Worm (Caenorhabditis elegans): ENCODE results near the gene F14F9.2.

The F14F9.2 gene

DNA sequence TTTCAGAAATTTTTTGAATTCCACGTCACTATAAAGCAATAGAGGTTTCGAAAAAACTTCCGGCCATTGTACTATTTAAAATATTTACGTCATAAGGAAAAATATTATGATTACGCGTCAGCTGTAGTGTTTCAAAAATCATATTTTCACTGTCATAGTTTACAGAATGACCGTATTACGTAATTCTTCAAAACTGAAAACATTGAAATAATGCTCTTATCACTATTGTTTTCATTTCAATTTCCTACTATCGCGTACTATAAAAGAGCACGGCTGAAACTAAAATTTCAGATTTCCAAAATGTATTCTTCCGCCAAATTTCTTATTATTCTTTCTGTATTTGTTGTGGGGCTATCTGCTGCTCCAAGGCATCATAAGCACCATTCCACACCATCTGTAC, at the start of gene F14F9.2:
TSS of gene F14F9.2 (plus strand) at position 301 of the 400 bp plus-strand sequence.
- TF ChIP-seq pes-1 (GFP tag; IDR thresholded peaks at IDR 0.05) (no peak), aly-1 (tag; optimal IDR thresholded peaks at IDR 0.05) (no peak), F13C5.2 (tag; optimal IDR thresholded peaks at IDR 0.05) (no peak), ama-1 (optimal IDR thresholded peaks at IDR 0.05) (no peak), hnd-1 (tag; optimal IDR thresholded peaks at IDR 0.05) (no peak), sea-1 (GFP tag; conservative IDR thresholded peaks at IDR 0.05) (no peak), tra-4 (tag; optimal IDR thresholded peaks at IDR 0.05) (no peak), B0310.2 (tag; optimal IDR thresholded peaks at IDR 0.05) (no peak)

DNA sequence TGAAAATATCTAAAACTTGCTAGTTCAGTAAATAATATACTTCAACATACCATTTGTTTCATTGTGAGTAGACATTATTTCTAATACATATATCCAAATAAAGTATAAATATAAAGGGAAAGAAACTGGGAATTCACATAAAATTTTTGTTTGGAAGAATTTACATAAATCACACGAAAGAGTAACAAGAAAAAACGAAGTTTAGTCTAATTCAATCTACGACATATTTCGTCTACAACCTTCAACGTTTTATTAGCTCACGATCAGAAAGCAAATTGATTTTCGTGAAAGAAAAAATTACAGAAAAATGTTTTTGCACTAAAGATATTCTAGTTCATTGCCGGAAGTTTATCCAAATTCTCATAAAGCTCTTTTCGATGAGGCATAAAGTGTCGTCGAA, 47.6 kb upstream of the F14F9.2 start, which contains the start of gene C04F5.2:
TSS of gene C04F5.2 (minus strand) at position 101 of the 400 bp plus-strand sequence.
- TF ChIP-seq flt-1 (GFP tag; IDR thresholded peaks at IDR 0.05) (no peak), ama-1 (optimal IDR thresholded peaks at IDR 0.05) (no peak), tra-4 (tag; optimal IDR thresholded peaks at IDR 0.05) (no peak), hnd-1 (tag; optimal IDR thresholded peaks at IDR 0.05) (no peak), scrt-1 (GFP tag; IDR thresholded peaks at IDR 0.05) (no peak), F13C5.2 (tag; optimal IDR thresholded peaks at IDR 0.05) (no peak), tbx-11 (GFP tag; IDR thresholded peaks at IDR 0.05) (no peak), B0310.2 (tag; optimal IDR thresholded peaks at IDR 0.05) (no peak), hmbx-1 (tag; optimal IDR thresholded peaks at IDR 0.05) (no peak)

DNA sequence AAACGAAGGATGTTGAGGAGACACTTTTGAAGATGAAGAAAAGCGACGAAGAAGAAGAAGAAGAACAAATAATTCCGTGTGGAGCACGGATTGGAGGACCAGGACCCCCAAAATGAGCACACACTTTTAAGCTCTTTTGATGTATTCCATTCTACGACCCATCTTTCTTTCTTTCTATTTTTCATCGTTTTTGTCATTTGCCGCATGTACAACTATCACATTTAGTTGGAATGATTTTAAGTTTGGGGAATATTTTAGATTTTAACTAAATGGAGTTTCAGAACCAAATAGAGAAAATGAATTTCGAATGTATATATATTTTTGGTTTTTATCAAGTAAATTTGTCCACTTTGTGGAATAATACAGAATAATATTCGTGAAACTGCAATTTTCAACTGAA, 45.7 kb upstream of the F14F9.2 start, which contains the start of gene unc-46:
TSS of gene unc-46 (minus strand) at position 101 of the 400 bp plus-strand sequence.
- TF ChIP-seq F13C5.2 (tag; optimal IDR thresholded peaks at IDR 0.05), result no peak

DNA sequence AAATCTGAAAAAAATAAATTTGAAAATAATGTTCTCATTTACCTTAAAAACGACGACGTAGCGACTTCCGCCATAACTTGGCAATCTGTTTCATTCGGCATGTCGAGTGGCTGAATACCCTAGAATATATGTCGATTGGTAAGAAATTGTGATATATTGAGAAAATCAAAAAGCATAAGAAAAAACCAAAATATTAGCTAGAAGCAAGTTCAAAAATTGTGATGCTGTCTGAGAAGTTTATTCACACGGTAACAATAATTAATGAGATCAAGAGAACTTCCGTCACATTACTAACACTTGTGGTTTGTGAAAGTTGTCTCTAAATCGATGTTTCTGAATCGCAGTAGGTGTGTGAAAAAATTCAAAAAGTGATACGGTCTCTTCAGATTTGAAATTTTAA, 42.6 kb upstream of the F14F9.2 start, which contains the start of gene srab-1:
TSS of gene srab-1 (minus strand) at position 101 of the 400 bp plus-strand sequence.
- TF ChIP-seq ets-7 (tag; optimal IDR thresholded peaks at IDR 0.05), result no peak
- no peak for TF ChIP-seq F13C5.2 (tag; optimal IDR thresholded peaks at IDR 0.05)

DNA sequence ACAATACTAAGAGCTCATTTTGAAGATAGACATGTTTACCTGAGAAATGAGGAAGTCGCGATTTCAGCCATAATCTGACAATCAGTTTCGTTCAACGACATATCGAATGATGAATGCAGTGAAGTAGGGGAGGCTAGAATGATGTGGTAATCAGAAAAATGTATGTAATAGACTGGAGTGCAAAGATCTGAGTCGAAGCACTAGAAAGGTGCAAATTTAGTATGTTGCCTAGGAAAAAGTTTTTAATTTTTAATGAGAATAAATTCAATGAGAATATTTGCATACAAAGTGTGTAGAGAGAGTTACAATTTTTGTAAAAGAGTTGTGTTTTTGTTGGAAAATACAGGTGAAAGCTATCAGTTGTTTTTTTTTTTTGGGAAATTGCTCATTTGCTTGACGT, 39.7 kb upstream of the F14F9.2 start, which contains the start of gene srab-2:
TSS of gene srab-2 (minus strand) at position 101 of the 400 bp plus-strand sequence.
- TF ChIP-seq ceh-13 (GFP tag; optimal IDR thresholded peaks at IDR 0.05), result no peak
- no peak for TF ChIP-seq ceh-36 (tag; optimal IDR thresholded peaks at IDR 0.05)
- TF ChIP-seq aly-1 (tag; optimal IDR thresholded peaks at IDR 0.05), result no peak

DNA sequence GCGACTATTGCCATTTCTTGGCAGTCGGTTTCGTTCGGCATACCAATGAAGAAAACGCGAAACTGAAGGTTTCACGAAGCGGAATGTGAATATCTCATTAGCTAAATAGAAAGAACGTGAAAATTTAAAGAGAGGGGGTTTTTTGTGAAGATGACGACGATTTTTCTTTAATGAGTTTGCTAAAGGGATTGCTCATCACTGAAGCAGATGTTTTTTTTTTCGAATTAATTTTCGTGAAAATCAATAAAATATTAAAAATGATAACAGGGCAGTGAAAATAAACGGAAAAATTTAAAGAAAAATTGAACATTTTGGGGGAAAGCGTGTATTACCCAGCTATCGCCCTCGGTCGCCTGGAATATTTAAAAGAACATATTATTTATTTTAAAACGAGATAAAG, 36.8 kb upstream of the F14F9.2 start, which contains the start of gene srab-3:
TSS of gene srab-3 (minus strand) at position 101 of the 400 bp plus-strand sequence.
- TF ChIP-seq tbx-11 (GFP tag; IDR thresholded peaks at IDR 0.05) (no peak), tbx-37 (GFP tag; conservative IDR thresholded peaks at IDR 0.05) (no peak), F13C5.2 (tag; optimal IDR thresholded peaks at IDR 0.05) (no peak), hmg-4 (GFP tag; optimal IDR thresholded peaks at IDR 0.05) (no peak), sea-1 (GFP tag; conservative IDR thresholded peaks at IDR 0.05) (no peak)

DNA sequence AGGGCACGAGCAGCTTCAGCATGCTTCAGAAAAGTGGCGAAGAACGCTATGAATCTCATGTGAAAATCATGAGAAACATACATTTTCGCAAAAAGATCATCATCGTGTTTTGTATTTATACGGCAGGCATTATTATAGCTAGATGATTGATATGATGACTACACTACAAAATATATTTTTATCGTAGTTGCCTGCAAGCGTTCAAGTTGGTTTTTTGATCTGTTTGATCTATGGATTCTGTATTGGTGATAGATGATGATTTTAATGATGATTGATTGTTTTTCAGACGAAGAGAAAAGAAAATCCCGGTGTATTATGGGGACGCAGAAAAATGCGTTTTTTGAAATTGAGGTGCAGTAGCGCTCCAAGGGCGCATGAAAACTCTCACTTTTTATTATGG, 34.0 kb upstream of the F14F9.2 start, which contains the start of gene ugt-63:
TSS of gene ugt-63 (minus strand) at position 89 of the 400 bp plus-strand sequence.
- TF ChIP-seq scrt-1 (GFP tag; IDR thresholded peaks at IDR 0.05), result no peak
- no peak for TF ChIP-seq sea-1 (GFP tag; conservative IDR thresholded peaks at IDR 0.05)
- TF ChIP-seq tbx-11 (GFP tag; IDR thresholded peaks at IDR 0.05), result no peak
- no peak for TF ChIP-seq aly-1 (tag; optimal IDR thresholded peaks at IDR 0.05)

DNA sequence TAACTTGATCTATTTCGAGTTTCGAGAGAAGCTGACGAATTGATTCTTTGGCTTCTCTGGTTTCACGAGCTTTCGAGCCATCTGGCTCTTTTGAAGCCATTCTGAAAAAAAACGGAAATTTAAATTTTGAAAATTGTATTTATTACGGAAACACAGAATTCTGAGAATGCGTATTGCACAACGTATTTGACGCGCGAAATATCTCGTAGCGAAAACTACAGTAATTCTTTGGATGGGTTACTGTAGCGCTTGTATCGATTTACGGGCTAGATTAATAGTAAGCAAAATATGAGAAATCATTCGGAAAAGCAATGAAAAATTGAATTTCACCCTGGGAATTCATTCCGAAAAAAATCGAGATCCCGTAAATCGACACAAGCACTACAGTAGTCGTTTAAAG, 31.0 kb upstream of the F14F9.2 start, which contains the start of gene C04F5.8:
TSS of gene C04F5.8 (minus strand) at position 101 of the 400 bp plus-strand sequence.
- TF ChIP-seq aly-1 (tag; optimal IDR thresholded peaks at IDR 0.05) (no peak), F13C5.2 (tag; optimal IDR thresholded peaks at IDR 0.05) (no peak), tra-4 (tag; optimal IDR thresholded peaks at IDR 0.05) (no peak), ets-7 (tag; optimal IDR thresholded peaks at IDR 0.05) (no peak), hnd-1 (tag; optimal IDR thresholded peaks at IDR 0.05) (no peak), pes-1 (GFP tag; IDR thresholded peaks at IDR 0.05) (no peak), flt-1 (GFP tag; IDR thresholded peaks at IDR 0.05) (no peak), ceh-36 (tag; optimal IDR thresholded peaks at IDR 0.05) (no peak), hmbx-1 (tag; optimal IDR thresholded peaks at IDR 0.05) (no peak), tbx-11 (GFP tag; IDR thresholded peaks at IDR 0.05) (no peak), B0310.2 (tag; optimal IDR thresholded peaks at IDR 0.05) (no peak), ceh-13 (GFP tag; optimal IDR thresholded peaks at IDR 0.05) (no peak), sea-1 (GFP tag; conservative IDR thresholded peaks at IDR 0.05) (no peak), hmg-4 (GFP tag; optimal IDR thresholded peaks at IDR 0.05) (no peak), tbx-37 (GFP tag; conservative IDR thresholded peaks at IDR 0.05) (no peak), scrt-1 (GFP tag; IDR thresholded peaks at IDR 0.05) (no peak), ama-1 (optimal IDR thresholded peaks at IDR 0.05) (no peak)

DNA sequence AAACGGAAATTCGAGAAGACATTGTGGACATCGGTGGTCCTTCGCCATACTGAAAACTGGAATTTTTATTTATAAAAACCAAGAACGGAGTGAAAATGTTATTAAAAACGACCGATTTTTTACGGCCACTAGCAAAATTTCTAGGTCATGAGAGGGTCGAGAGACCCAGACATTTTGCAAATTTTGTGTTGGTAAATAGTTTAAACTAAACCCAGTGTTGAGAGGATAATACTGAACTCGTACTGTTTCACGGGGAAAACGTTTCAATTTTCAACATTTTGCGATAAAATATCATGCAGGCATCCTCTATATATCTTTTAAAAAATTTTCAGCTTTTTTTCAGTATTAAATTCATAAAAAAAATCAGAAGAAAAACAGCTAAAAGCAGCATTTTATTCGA, 25.5 kb upstream of the F14F9.2 start, which contains the start of gene C04F5.9:
TSS of gene C04F5.9 (minus strand) at position 101 of the 400 bp plus-strand sequence.
- TF ChIP-seq sea-1 (GFP tag; conservative IDR thresholded peaks at IDR 0.05), result no peak

DNA sequence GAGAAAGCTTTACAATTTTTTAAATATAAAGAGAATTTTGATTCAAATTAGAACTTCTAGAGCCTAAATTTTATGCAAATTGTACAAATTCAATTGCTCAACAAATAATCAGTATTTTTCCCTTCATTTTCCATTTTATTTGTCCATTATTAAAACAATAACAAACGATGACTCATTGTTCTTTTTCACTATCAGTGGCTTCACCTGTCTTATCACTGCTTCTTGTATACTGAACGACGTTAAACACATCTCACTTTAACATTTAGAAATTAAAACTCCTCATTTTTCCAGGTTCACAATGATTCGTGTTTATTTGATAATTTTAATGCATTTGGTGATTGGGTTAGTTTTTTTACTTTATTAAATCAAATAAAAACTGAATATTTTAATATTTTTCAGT, 25.0 kb upstream of the F14F9.2 start, which contains the start of gene sid-1:
TSS of gene sid-1 (plus strand) at position 292 of the 400 bp plus-strand sequence.
- TF ChIP-seq tra-4 (tag; optimal IDR thresholded peaks at IDR 0.05), result no peak
- TF ChIP-seq tbx-37 (GFP tag; conservative IDR thresholded peaks at IDR 0.05), result no peak
- no peak for TF ChIP-seq sea-1 (GFP tag; conservative IDR thresholded peaks at IDR 0.05)
- no peak for TF ChIP-seq hmbx-1 (tag; optimal IDR thresholded peaks at IDR 0.05)
- no peak for TF ChIP-seq aly-1 (tag; optimal IDR thresholded peaks at IDR 0.05)
- TF ChIP-seq flt-1 (GFP tag; IDR thresholded peaks at IDR 0.05), result no peak
- no peak for TF ChIP-seq pes-1 (GFP tag; IDR thresholded peaks at IDR 0.05)
- TF ChIP-seq F13C5.2 (tag; optimal IDR thresholded peaks at IDR 0.05), result no peak
- TF ChIP-seq hnd-1 (tag; optimal IDR thresholded peaks at IDR 0.05), result no peak
- TF ChIP-seq tbx-11 (GFP tag; IDR thresholded peaks at IDR 0.05), result no peak
- no peak for TF ChIP-seq hmg-4 (GFP tag; optimal IDR thresholded peaks at IDR 0.05)
- TF ChIP-seq ceh-36 (tag; optimal IDR thresholded peaks at IDR 0.05), result no peak
